Fruit fly (Drosophila melanogaster) whole organism, embryonic: ENCODE results near the gene Nepl3.

Source experiments
- BtbVII ChIP-seq: fragments of 200-800 bp; sonication (Bioruptor generic); optimal IDR thresholded peaks from 3 replicates; lab custom pipeline; 2017; ENCODE audit warnings: missing biosample characterization, mild to moderate bottlenecking, missing genetic modification characterization
- CG10209 ChIP-seq: fragments of 200-800 bp; sonication (Bioruptor generic); optimal IDR thresholded peaks from 3 replicates; lab custom pipeline; 2017; ENCODE audit warnings: missing biosample characterization, mild to moderate bottlenecking, missing genetic modification characterization, missing genetic modification reagents
- CG1024 ChIP-seq: fragments of 200-800 bp; sonication (Bioruptor generic); IDR thresholded peaks from 2 replicates; pipeline ENCODE4 v1.3.6; 2022; ENCODE audit warnings: missing biosample characterization, missing genetic modification characterization
- CG10321 ChIP-seq: fragments of 200-800 bp; sonication (Bioruptor generic); IDR thresholded peaks from 2 replicates; pipeline ENCODE4 v1.3.6; 2022; ENCODE audit warnings: missing biosample characterization, missing genetic modification characterization
- CG11247 ChIP-seq: fragments of 200-800 bp; sonication (Bioruptor generic); IDR thresholded peaks from 2 replicates; pipeline ENCODE4 v1.3.6; 2022; ENCODE audit warnings: missing biosample characterization, missing genetic modification characterization
- CG11504 ChIP-seq: fragments of 200-800 bp; sonication (Bioruptor generic); optimal IDR thresholded peaks from 3 replicates; lab custom pipeline; 2019; ENCODE audit warnings: missing biosample characterization, mild to moderate bottlenecking, missing genetic modification characterization, moderate library complexity
- CG11696 ChIP-seq: fragments of 200-800 bp; sonication (Bioruptor generic); IDR thresholded peaks from 2 replicates; pipeline ENCODE4 v1.3.6; 2022; ENCODE audit warnings: missing biosample characterization, missing genetic modification characterization
- CG12744 ChIP-seq: fragments of 200-800 bp; sonication (Bioruptor generic); optimal IDR thresholded peaks from 2 replicates; lab custom pipeline; 2016; ENCODE audit warnings: missing biosample characterization, missing genetic modification characterization
- CG12942 ChIP-seq: fragments of 200-800 bp; sonication (Bioruptor generic); optimal IDR thresholded peaks from 3 replicates; lab custom pipeline; 2016; ENCODE audit warnings: missing biosample characterization, missing genetic modification characterization
- CG15696 ChIP-seq: fragments of 200-800 bp; sonication (Bioruptor generic); optimal IDR thresholded peaks from 2 replicates; lab custom pipeline; 2019; ENCODE audit warnings: missing biosample characterization, mild to moderate bottlenecking, missing genetic modification characterization, moderate library complexity
- CG18619 ChIP-seq: fragments of 200-800 bp; sonication (Bioruptor generic); optimal IDR thresholded peaks from 3 replicates; lab custom pipeline; 2017; ENCODE audit warnings: missing biosample characterization, mild to moderate bottlenecking, missing genetic modification characterization
- CG2129 ChIP-seq: fragments of 200-800 bp; sonication (Bioruptor generic); IDR thresholded peaks from 2 replicates; pipeline ENCODE4 v1.3.6; 2022; ENCODE audit warnings: missing biosample characterization, missing genetic modification characterization; ENCODE audit not compliant: partially characterized antibody
- CG2889 ChIP-seq: fragments of 200-800 bp; sonication (Bioruptor generic); IDR thresholded peaks from 3 replicates; pipeline ENCODE4 v1.3.6; 2022; ENCODE audit warnings: missing biosample characterization, missing genetic modification characterization
- CG3163 ChIP-seq: fragments of 200-800 bp; sonication (Bioruptor generic); optimal IDR thresholded peaks from 3 replicates; lab custom pipeline; 2016; ENCODE audit warnings: missing biosample characterization, missing genetic modification characterization
- CG32532 ChIP-seq: fragments of 200-800 bp; sonication (Bioruptor generic); IDR thresholded peaks from 2 replicates; pipeline ENCODE4 v1.3.6; 2022; ENCODE audit warnings: missing biosample characterization, missing genetic modification characterization
- CG3407 ChIP-seq: fragments of 200-800 bp; sonication (Bioruptor generic); optimal IDR thresholded peaks from 2 replicates; lab custom pipeline; 2018; ENCODE audit warnings: missing biosample characterization, mild to moderate bottlenecking, missing genetic modification characterization
- CG3726 ChIP-seq: fragments of 200-800 bp; sonication (Bioruptor generic); IDR thresholded peaks from 3 replicates; pipeline ENCODE4, ENCODE4 v1.3.6; 2022; ENCODE audit warnings: missing biosample characterization, missing genetic modification characterization
- CG4282 ChIP-seq: fragments of 200-800 bp; sonication (Bioruptor generic); optimal IDR thresholded peaks from 2 replicates; lab custom pipeline; 2016; ENCODE audit warnings: missing biosample characterization, missing genetic modification characterization
- CG4404 ChIP-seq: fragments of 200-800 bp; sonication (Bioruptor generic); IDR thresholded peaks from 2 replicates; pipeline ENCODE4 v1.3.6; 2022; ENCODE audit warnings: missing biosample characterization, missing genetic modification characterization
- CG4707 ChIP-seq: fragments of 200-800 bp; sonication (Bioruptor generic); optimal IDR thresholded peaks from 2 replicates; lab custom pipeline; 2018; ENCODE audit warnings: missing biosample characterization, mild to moderate bottlenecking, missing genetic modification characterization, moderate library complexity
- CG6654 ChIP-seq: fragments of 200-800 bp; sonication (Bioruptor generic); optimal IDR thresholded peaks from 2 replicates; lab custom pipeline; 2017; ENCODE audit warnings: missing biosample characterization, mild to moderate bottlenecking, missing genetic modification characterization
- CG9817 ChIP-seq: fragments of 200-800 bp; sonication (Bioruptor generic); optimal IDR thresholded peaks from 2 replicates; lab custom pipeline; 2018; ENCODE audit warnings: missing biosample characterization, mild to moderate bottlenecking, missing genetic modification characterization, moderate library complexity
- Camta ChIP-seq: fragments of 200-800 bp; sonication (Bioruptor generic); optimal IDR thresholded peaks from 2 replicates; lab custom pipeline; 2016; ENCODE audit warnings: missing biosample characterization, missing genetic modification characterization
- Eip74EF ChIP-seq, 2 experiments: fragments of 200-800 bp in 1 of 2; fragments of >200 bp in 1 of 2; sonication (Bioruptor generic) in 1 of 2; optimal IDR thresholded peaks; 2 replicates each; lab custom pipeline; 2017 to 2019; ENCODE audit warnings: missing biosample characterization in 2 of 2, missing genetic modification characterization in 2 of 2, mild to moderate bottlenecking in 1 of 2, moderate library complexity in 1 of 2
- Ets65A ChIP-seq: fragments of 200-800 bp; sonication (Bioruptor generic); peaks from one replicate; lab custom pipeline; 2016; ENCODE audit warnings: missing biosample characterization, missing genetic modification characterization
- Fer3 ChIP-seq: fragments of 200-800 bp; sonication (Bioruptor generic); optimal IDR thresholded peaks from 2 replicates; lab custom pipeline; 2018; ENCODE audit warnings: missing biosample characterization, mild to moderate bottlenecking, missing genetic modification characterization, moderate library complexity
- Gsc ChIP-seq: fragments of 200-800 bp; sonication (Bioruptor generic); IDR thresholded peaks from 2 replicates; pipeline ENCODE4 v1.3.6; 2022; ENCODE audit warnings: missing biosample characterization, missing genetic modification characterization
- HLH54F ChIP-seq: fragments of 200-800 bp; sonication (Bioruptor generic); optimal IDR thresholded peaks from 3 replicates; lab custom pipeline; 2016; ENCODE audit warnings: missing biosample characterization, missing genetic modification characterization
- HmgD ChIP-seq: fragments of 200-800 bp; sonication (Bioruptor generic); optimal IDR thresholded peaks from 3 replicates; lab custom pipeline; 2016; ENCODE audit warnings: missing biosample characterization, missing genetic modification characterization
- Hsf ChIP-seq: fragments of 200-800 bp; sonication (Bioruptor generic); optimal IDR thresholded peaks from 3 replicates; lab custom pipeline; 2016; ENCODE audit warnings: missing biosample characterization, missing genetic modification characterization
- Lim3 ChIP-seq: fragments of 200-800 bp; sonication (Bioruptor generic); IDR thresholded peaks from 2 replicates; pipeline ENCODE4 v1.3.6; 2022; ENCODE audit warnings: missing biosample characterization, missing genetic modification characterization
- Mad ChIP-seq: fragments of 200-800 bp; sonication (Bioruptor generic); optimal IDR thresholded peaks from 2 replicates; lab custom pipeline; 2016; ENCODE audit warnings: missing biosample characterization, missing genetic modification characterization
- Mrtf ChIP-seq: fragments of 200-800 bp; sonication (Bioruptor generic); IDR thresholded peaks from 3 replicates; pipeline ENCODE4 v1.3.6; 2022; ENCODE audit warnings: missing biosample characterization, missing genetic modification characterization
- Ptx1 ChIP-seq: fragments of 200-800 bp; sonication (Bioruptor generic); IDR thresholded peaks from 2 replicates; pipeline ENCODE4 v1.3.6; 2022; ENCODE audit warnings: missing biosample characterization, missing genetic modification characterization
- Ravus ChIP-seq: fragments of 200-800 bp; sonication (Bioruptor generic); IDR thresholded peaks from 2 replicates; pipeline ENCODE4 v1.3.6; 2022; ENCODE audit warnings: missing biosample characterization, missing genetic modification characterization
- Sry-β ChIP-seq: fragments of 200-800 bp; sonication (Bioruptor generic); optimal IDR thresholded peaks from 2 replicates; lab custom pipeline; 2018; ENCODE audit warnings: missing biosample characterization, mild to moderate bottlenecking, missing genetic modification characterization, moderate library complexity
- Trl ChIP-seq, 3 experiments: fragments of >200 bp in 2 of 3; fragments of 200-800 bp in 1 of 3; sonication (Bioruptor generic) in 1 of 3; optimal IDR thresholded peaks; 2 replicates in 1 of 3; 3 replicates in 2 of 3; lab custom pipeline; 2016 to 2017; ENCODE audit warnings: missing biosample characterization in 1 of 3, missing genetic modification characterization in 1 of 3
- cg ChIP-seq: fragments of 200-800 bp; sonication (Bioruptor generic); optimal IDR thresholded peaks from 3 replicates; lab custom pipeline; 2019; ENCODE audit warnings: missing biosample characterization, mild to moderate bottlenecking, missing genetic modification characterization, moderate library complexity
- chm ChIP-seq: fragments of 200-800 bp; sonication (Bioruptor generic); IDR thresholded peaks from 2 replicates; pipeline ENCODE4 v1.3.6; 2022; ENCODE audit warnings: missing biosample characterization, missing genetic modification characterization
- crp ChIP-seq, 2 experiments: fragments of 200-800 bp; sonication (Bioruptor generic); optimal IDR thresholded peaks; 2 replicates in 1 of 2; 3 replicates in 1 of 2; lab custom pipeline; 2017; ENCODE audit warnings: missing biosample characterization in 2 of 2, missing genetic modification characterization in 2 of 2, mild to moderate bottlenecking in 1 of 2, moderate library complexity in 1 of 2
- dati ChIP-seq: fragments of 200-800 bp; sonication (Bioruptor generic); IDR thresholded peaks from 2 replicates; pipeline ENCODE4 v1.3.6; 2022; ENCODE audit warnings: missing biosample characterization, missing genetic modification characterization
- fru ChIP-seq: fragments of >200 bp; optimal IDR thresholded peaks from 2 replicates; lab custom pipeline; 2017
- grn ChIP-seq: fragments of 200-800 bp; sonication (Bioruptor generic); optimal IDR thresholded peaks from 3 replicates; lab custom pipeline; 2017; ENCODE audit warnings: missing biosample characterization, missing genetic modification characterization
- kay ChIP-seq: fragments of 200-800 bp; sonication (Bioruptor generic); optimal IDR thresholded peaks from 2 replicates; lab custom pipeline; 2016; ENCODE audit warnings: missing biosample characterization, missing genetic modification characterization
- ken ChIP-seq: fragments of 200-800 bp; sonication (Bioruptor generic); IDR thresholded peaks from 3 replicates; pipeline ENCODE4 v1.3.6; 2022; ENCODE audit warnings: missing biosample characterization, missing genetic modification characterization
- kni ChIP-seq: fragments of 200-800 bp; sonication (Bioruptor generic); optimal IDR thresholded peaks from 3 replicates; lab custom pipeline; 2017; ENCODE audit warnings: mild to moderate bottlenecking, missing biosample characterization, missing genetic modification reagents, missing genetic modification characterization
- lab ChIP-seq: fragments of 200-800 bp; sonication (Bioruptor generic); optimal IDR thresholded peaks from 3 replicates; lab custom pipeline; 2017; ENCODE audit warnings: missing biosample characterization, missing genetic modification characterization, mild to moderate bottlenecking, moderate library complexity, missing genetic modification reagents
- pb ChIP-seq: fragments of 200-800 bp; sonication (Bioruptor generic); optimal IDR thresholded peaks from 3 replicates; lab custom pipeline; 2016; ENCODE audit warnings: missing biosample characterization, missing genetic modification characterization
- sens ChIP-seq: fragments of 200-800 bp; sonication (Bioruptor generic); peaks from one replicate; lab custom pipeline; 2016; ENCODE audit warnings: missing biosample characterization, missing genetic modification characterization
- vfl ChIP-seq: fragments of 200-800 bp; sonication (Bioruptor generic); optimal IDR thresholded peaks from 2 replicates; lab custom pipeline; 2016; ENCODE audit warnings: missing biosample characterization, missing genetic modification characterization

The Nepl3 gene

dm6 chr2L:5044361-5044891 lies 13.6 kb downstream of the Nepl3 start, which contains the start of gene CG31650 (continued):
- TF ChIP-seq grn (GFP tag; lab: Kevin White, UChicago) (peak; percentile 69), Ptx1 (GFP tag; lab: Robert Waterston, UW) (0 out of 2 replicates have a peak, but pooled peaks have one; percentile 7), HLH54F (GFP tag; lab: Kevin White, UChicago) (no peak), CG3163 (GFP tag; lab: Kevin White, UChicago) (no peak), cg (peak; percentile 35), CG2889 (GFP tag; lab: Robert Waterston, UW) (no peak), Mrtf (no peak), CG32532 (GFP tag; lab: Robert Waterston, UW) (no peak; the same call in 1 of the 2 replicates), CG4282 (peak; percentile 14), Eip74EF (GFP tag; optimal IDR thresholded peaks at IDR 0.05; lab: Kevin White, UChicago) (no peak), Hsf (no peak), vfl (GFP tag; lab: Kevin White, UChicago) (no peak), chm (GFP tag; lab: Robert Waterston, UW) (peak; percentile 53), CG18619 (GFP tag; lab: Kevin White, UChicago) (no peak), kni (GFP tag; lab: Kevin White, UChicago) (peak; percentile 65), Camta (GFP tag; lab: Kevin White, UChicago) (no peak), Ets65A (GFP tag; lab: Kevin White, UChicago) (peak; percentile 32), CG10321 (GFP tag; lab: Robert Waterston, UW) (no peak), kay (no peak), CG11504 (tag; lab: Kevin White, UChicago) (no peak), CG4404 (GFP tag; lab: Robert Waterston, UW) (no peak), pb (GFP tag; lab: Kevin White, UChicago) (peak; percentile 36), BtbVII (GFP tag; lab: Kevin White, UChicago) (no peak), Lim3 (GFP tag; lab: Robert Waterston, UW) (no peak), lab (GFP tag; lab: Kevin White, UChicago) (peak; percentile 16), Ravus (GFP tag; lab: Robert Waterston, UW) (no peak), CG4707 (GFP tag; lab: Kevin White, UChicago) (no peak), Fer3 (tag; lab: Kevin White, UChicago) (no peak), sens (GFP tag; lab: Kevin White, UChicago) (peak; percentile 17), Trl (optimal IDR thresholded peaks at IDR 0.05; lab: Kevin White, UChicago) (no peak), Trl (GFP tag; optimal IDR thresholded peaks at IDR 0.05; lab: Kevin White, UChicago) (no peak), CG9817 (tag; lab: Kevin White, UChicago) (no peak), ken (GFP tag; lab: Robert Waterston, UW) (peak; percentile 12; the same call in 1 of the 3 replicates)

DNA sequence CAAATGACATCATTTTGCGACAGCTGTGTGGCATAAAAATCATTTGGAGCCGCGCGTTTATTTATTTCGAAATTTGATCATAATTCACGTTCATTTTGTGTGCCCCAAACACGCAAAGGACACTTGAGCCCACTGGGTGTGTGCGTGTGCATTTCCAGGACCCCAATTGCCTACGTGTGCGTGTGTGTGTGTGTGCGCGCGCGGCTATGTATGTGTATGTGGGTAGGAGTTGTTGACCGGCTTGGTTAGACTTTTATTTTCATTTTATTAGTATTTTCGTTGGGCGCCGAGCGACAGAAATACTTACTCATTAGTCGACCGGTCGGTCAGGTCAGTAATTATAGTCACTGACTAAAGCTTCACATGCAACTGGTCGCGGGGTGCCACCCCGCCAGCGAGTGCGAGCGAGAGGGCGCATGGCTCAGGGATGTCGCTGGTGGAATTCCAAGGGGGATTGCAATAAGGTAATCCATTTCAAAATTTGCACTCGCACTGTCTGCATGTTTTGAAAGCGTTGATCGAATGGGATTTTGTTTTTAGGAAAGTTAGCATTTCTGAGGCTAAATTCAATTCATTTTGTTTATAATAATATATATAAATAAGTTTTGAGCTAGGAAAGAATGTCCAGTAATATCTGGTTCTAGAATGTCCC lies 14.4 kb downstream of the Nepl3 start:
- TF ChIP-seq Gsc (GFP tag; lab: Robert Waterston, UW) (no peak), CG11247 (GFP tag; lab: Robert Waterston, UW) (peak; percentile 32; the same call in 1 of the 2 replicates), Mad (peak; percentile 38), CG12744 (no peak), CG3726 (no peak), CG11696 (GFP tag; lab: Robert Waterston, UW) (no peak), Sry-β (GFP tag; lab: Kevin White, UChicago) (no peak), fru (lab: Kevin White, UChicago) (no peak), CG12942 (GFP tag; lab: Kevin White, UChicago) (peak; percentile 31), crp (GFP tag; optimal IDR thresholded peaks at IDR 0.05; lab: Kevin White, UChicago) (no peak), CG15696 (tag; lab: Kevin White, UChicago) (no peak), ken (GFP tag; lab: Robert Waterston, UW) (0 out of 3 replicates have a peak, but pooled peaks have one; percentile 35), dati (GFP tag; lab: Robert Waterston, UW) (no peak), CG3407 (GFP tag; lab: Kevin White, UChicago) (no peak), lab (GFP tag; lab: Kevin White, UChicago) (peak; percentile 65), CG10209 (peak; percentile 53), CG2129 (no peak), CG6654 (no peak), HmgD (no peak), CG1024 (GFP tag; lab: Robert Waterston, UW) (no peak)
